Worm (Caenorhabditis elegans) whole organism, L4 larva: Measurements from ENCODE around the gene C35B1.8.

ENCODE experiments used
- D1046.2 ChIP-seq: fragments of 200-800 bp; sonication (Bioruptor generic); IDR thresholded peaks from 2 replicates; pipeline ENCODE4 v1.3.6; 2022; ENCODE audit warnings: missing genetic modification characterization, missing compliant biosample characterization
- F26F4.8 ChIP-seq: fragments of 200-800 bp; sonication (Bioruptor generic); conservative IDR thresholded peaks from 2 replicates; pipeline ENCODE4 v1.3.6; 2022; ENCODE audit warnings: missing genetic modification characterization, missing compliant biosample characterization
- F37D6.2 ChIP-seq: sonication (generic microtip); optimal IDR thresholded peaks from 2 replicates; lab custom pipeline; 2016; ENCODE audit warnings: mild to moderate bottlenecking, missing genetic modification characterization, missing compliant biosample characterization
- R02D3.7 ChIP-seq: fragments of 150-350 bp; sonication (generic microtip); optimal IDR thresholded peaks from 3 replicates; lab custom pipeline; 2014; ENCODE audit warnings: missing biosample characterization, missing genetic modification characterization
- ZK337.2 ChIP-seq: fragments of 200-800 bp; sonication (Bioruptor generic); IDR thresholded peaks from 2 replicates; pipeline ENCODE4 v1.3.6; 2022; ENCODE audit warnings: missing genetic modification reagents, missing genetic modification characterization, missing compliant biosample characterization
- ceh-28 ChIP-seq: fragments of 150-350 bp; optimal IDR thresholded peaks from 2 replicates; lab custom pipeline; 2014; ENCODE audit warnings: missing biosample characterization, missing genetic modification reagents, missing genetic modification characterization
- ceh-32 ChIP-seq: sonication (generic microtip); optimal IDR thresholded peaks from 2 replicates; lab custom pipeline; 2016; ENCODE audit warnings: mild to moderate bottlenecking, missing genetic modification characterization, missing compliant biosample characterization; ENCODE audit not compliant: poor library complexity
- dmd-6 ChIP-seq: fragments of 200-800 bp; sonication (Bioruptor generic); IDR thresholded peaks from 2 replicates; pipeline ENCODE4 v1.3.6; 2022; ENCODE audit warnings: missing genetic modification reagents, missing genetic modification characterization, missing compliant biosample characterization
- dmd-8 ChIP-seq: fragments of 200-800 bp; sonication (Bioruptor generic); IDR thresholded peaks from 2 replicates; pipeline ENCODE4 v1.3.6; 2022; ENCODE audit warnings: missing genetic modification characterization, missing compliant biosample characterization
- duxl-1 ChIP-seq: sonication (generic microtip); optimal IDR thresholded peaks from 2 replicates; lab custom pipeline; 2016; ENCODE audit warnings: mild to moderate bottlenecking, missing genetic modification characterization, moderate library complexity, missing compliant biosample characterization; ENCODE audit not compliant: poor library complexity
- fkh-10 ChIP-seq: fragments of 150-350 bp; optimal IDR thresholded peaks from 2 replicates; lab custom pipeline; 2014; ENCODE audit warnings: missing biosample characterization, missing genetic modification reagents, missing genetic modification characterization
- madf-5 ChIP-seq, 2 experiments: fragments of 200-800 bp; sonication (Bioruptor generic); IDR thresholded peaks; 2 replicates each; pipeline ENCODE4 v1.3.6; 2022; ENCODE audit warnings: missing compliant biosample characterization in 2 of 2, missing genetic modification characterization in 2 of 2
- mdt-29 ChIP-seq: fragments of 200-800 bp; sonication (Bioruptor generic); IDR thresholded peaks from 2 replicates; pipeline ENCODE4 v1.3.6; 2022; ENCODE audit warnings: missing genetic modification reagents, missing genetic modification characterization, missing compliant biosample characterization
- mep-1 ChIP-seq: fragments of 150-350 bp; sonication (generic microtip); optimal IDR thresholded peaks from 3 replicates; lab custom pipeline; 2014; ENCODE audit warnings: missing biosample characterization, missing genetic modification characterization
- mes-2 ChIP-seq: sonication (generic microtip); optimal IDR thresholded peaks from 2 replicates; lab custom pipeline; 2016; ENCODE audit warnings: missing genotype, mild to moderate bottlenecking, missing genetic modification characterization, missing compliant biosample characterization; ENCODE audit not compliant: poor library complexity, severe bottlenecking
- nhr-25 ChIP-seq: sonication (generic microtip); optimal IDR thresholded peaks from 2 replicates; lab custom pipeline; 2017; ENCODE audit warnings: missing genetic modification characterization, mild to moderate bottlenecking, missing compliant biosample characterization, antibody characterized with exemption, moderate library complexity, borderline replicate concordance; ENCODE audit not compliant: insufficient read depth
- nhr-41 ChIP-seq: fragments of 200-800 bp; sonication (Bioruptor generic); IDR thresholded peaks from 2 replicates; pipeline ENCODE4 v1.3.6; 2022; ENCODE audit warnings: missing genetic modification reagents, missing genetic modification characterization, missing compliant biosample characterization
- nhr-42 ChIP-seq: fragments of 200-800 bp; sonication (Bioruptor generic); IDR thresholded peaks from 2 replicates; pipeline ENCODE4 v1.3.6; 2022; ENCODE audit warnings: missing genetic modification characterization, missing compliant biosample characterization
- nhr-77 ChIP-seq: fragments of 150-350 bp; optimal IDR thresholded peaks from 2 replicates; lab custom pipeline; 2014; ENCODE audit warnings: missing biosample characterization, missing genetic modification characterization
- pha-4 ChIP-seq, 2 experiments: fragments of 150-350 bp in 1 of 2; fragments of 200-800 bp in 1 of 2; sonication (Bioruptor generic) in 1 of 2; IDR thresholded peaks in 1 of 2; optimal IDR thresholded peaks in 1 of 2; 2 replicates each; pipeline versions ENCODE4 v1.3.6 to Lab custom; 2014 to 2022; ENCODE audit warnings: missing genetic modification characterization in 2 of 2, missing genetic modification reagents in 2 of 2, missing biosample characterization in 1 of 2, missing compliant biosample characterization in 1 of 2
- pqm-1 ChIP-seq: sonication (generic microtip); optimal IDR thresholded peaks from 2 replicates; lab custom pipeline; 2017; ENCODE audit warnings: missing biosample characterization, missing genetic modification characterization
- sdz-12 ChIP-seq: fragments of 200-800 bp; sonication (Bioruptor generic); optimal IDR thresholded peaks from 2 replicates; lab custom pipeline; 2018; ENCODE audit warnings: mild to moderate bottlenecking, missing genetic modification characterization, missing compliant biosample characterization
- set-16 ChIP-seq: fragments of 200-800 bp; sonication (Bioruptor generic); IDR thresholded peaks from 2 replicates; pipeline ENCODE4 v1.3.6; 2022; ENCODE audit warnings: missing genetic modification reagents, missing genetic modification characterization, missing compliant biosample characterization
- snpc-4 ChIP-seq: fragments of 150-350 bp; optimal IDR thresholded peaks from 2 replicates; lab custom pipeline; 2014; ENCODE audit warnings: missing biosample characterization, missing genetic modification characterization
- tra-1 ChIP-seq: fragments of 200-800 bp; sonication (Bioruptor generic); IDR thresholded peaks from 2 replicates; pipeline ENCODE4 v1.3.6; 2022; ENCODE audit warnings: missing genetic modification reagents, missing genetic modification characterization, missing compliant biosample characterization
- unc-130 ChIP-seq: sonication (generic microtip); optimal IDR thresholded peaks from 2 replicates; lab custom pipeline; 2016; ENCODE audit warnings: missing genetic modification reagents, missing genetic modification characterization, missing compliant biosample characterization
- unc-39 ChIP-seq: sonication (generic microtip); optimal IDR thresholded peaks from 2 replicates; lab custom pipeline; 2017; ENCODE audit warnings: missing biosample characterization, missing genetic modification characterization
- unc-62 ChIP-seq, 3 experiments: fragments of 150-350 bp in 1 of 3; sonication (generic microtip); optimal IDR thresholded peaks in 2 of 3; peaks in 1 of 3; 1 replicate in 1 of 3; 2 replicates in 2 of 3; lab custom pipeline; 2014 to 2017; ENCODE audit warnings: missing biosample characterization in 3 of 3, missing genetic modification characterization in 3 of 3, missing genetic modification reagents in 3 of 3, missing genotype in 1 of 3
- vab-7 ChIP-seq: fragments of 200-800 bp; sonication (Bioruptor generic); IDR thresholded peaks from 2 replicates; pipeline ENCODE4 v1.3.6; 2022; ENCODE audit warnings: missing genetic modification reagents, missing genetic modification characterization, missing compliant biosample characterization
- zfp-2 ChIP-seq: sonication (generic microtip); optimal IDR thresholded peaks from 2 replicates; lab custom pipeline; 2016; ENCODE audit warnings: mild to moderate bottlenecking, missing genetic modification characterization, missing compliant biosample characterization
- ztf-11 ChIP-seq: fragments of 150-350 bp; optimal IDR thresholded peaks from 2 replicates; lab custom pipeline; 2014; ENCODE audit warnings: missing biosample characterization, missing genetic modification characterization
- ztf-7 ChIP-seq: fragments of 150-350 bp; optimal IDR thresholded peaks from 2 replicates; lab custom pipeline; 2014; ENCODE audit warnings: missing biosample characterization, missing genetic modification characterization

The C35B1.8 gene

DNA sequence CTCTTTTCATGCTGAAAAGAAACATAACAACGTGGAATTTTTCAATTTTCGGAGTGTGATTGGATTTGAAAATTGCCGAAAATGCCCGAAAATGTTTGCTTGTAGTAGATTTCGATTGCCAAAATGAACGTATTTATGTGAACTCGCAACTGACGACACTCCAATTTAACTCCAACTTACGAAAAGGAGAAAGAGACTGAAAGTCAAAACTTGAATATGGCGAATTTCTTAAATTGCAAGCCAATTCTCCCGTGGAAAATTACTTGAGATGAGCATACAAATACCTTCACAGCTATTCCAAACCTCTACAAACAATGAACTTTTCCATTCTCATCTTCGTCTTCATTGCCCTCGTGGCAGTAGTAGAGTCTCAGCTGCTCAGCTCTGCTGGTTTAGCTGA, 3.8 kb upstream of the C35B1.8 start:
- TF ChIP-seq tra-1 (GFP tag; lab: Robert Waterston, UW) (no peak), unc-62 (GFP tag; optimal IDR thresholded peaks at IDR 0.05 in 1 of 2; lab: Kevin White, UChicago) (peak in 1 of 2 experiments; percentile 93), unc-62 (tag; optimal IDR thresholded peaks at IDR 0.05; lab: Kevin White, UChicago) (no peak)

- TF ChIP-seq pqm-1 (tag; lab: Kevin White, UChicago) (no peak), dmd-6 (no peak), snpc-4 (tag; lab: Kevin White, UChicago) (no peak), dmd-8 (GFP tag; lab: Robert Waterston, UW) (no peak), madf-5 (GFP tag; IDR thresholded peaks at IDR 0.05; lab: Robert Waterston, UW) (no peak), mes-2 (no peak), unc-62 (GFP tag; optimal IDR thresholded peaks at IDR 0.05 in 1 of 2; lab: Kevin White, UChicago) (peak in 1 of 2 experiments; percentile 11), unc-62 (tag; optimal IDR thresholded peaks at IDR 0.05; lab: Kevin White, UChicago) (no peak)
These were observed 2.0 kb upstream of the C35B1.8 start, which contains the start of the genes C35B1.9 and C35B1.3 for ce11 chrIV:4080846-4081245. Gene C35B1.9 (minus strand): TSS chrIV:4080946. Gene C35B1.3 (plus strand): TSS chrIV:4081151.

ce11 chrIV:4079514-4079913, 713 bp upstream of the C35B1.8 start, which contains the start of gene C35B1.4:
Gene C35B1.4 (plus strand): TSS chrIV:4079814.
- no peak for TF ChIP-seq dmd-6

ce11 chrIV:4076690-4077295, 2.0 kb downstream of the C35B1.8 start:
- TF ChIP-seq D1046.2 (GFP tag; lab: Robert Waterston, UW) (no peak), R02D3.7 (no peak), set-16 (GFP tag; lab: Robert Waterston, UW) (peak; percentile 97)

DNA sequence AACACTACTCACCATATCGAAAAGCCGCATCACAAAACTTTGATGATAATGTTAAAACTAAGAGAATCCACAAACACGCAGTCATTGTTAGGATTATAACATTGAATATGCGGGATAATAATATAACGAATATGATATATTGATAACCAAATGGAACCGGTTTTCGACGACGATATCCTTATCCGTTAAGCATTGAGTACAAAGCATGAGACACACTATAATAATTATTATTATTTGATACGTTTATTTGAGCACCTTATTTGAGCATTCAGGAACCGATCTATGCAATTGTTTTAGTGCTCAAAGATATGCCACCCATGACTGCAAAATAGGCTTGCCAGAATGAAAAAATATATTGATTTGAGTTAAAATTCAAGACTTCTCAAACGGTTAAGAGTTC, 4.2 kb downstream of the C35B1.8 start, which contains the start of gene W03D2.9:
Gene W03D2.9 (minus strand): TSS at position 101 of the 400 bp plus-strand sequence.
- no peak for TF ChIP-seq ztf-7 (tag; lab: Kevin White, UChicago)
- no peak for TF ChIP-seq ceh-28 (tag; lab: Kevin White, UChicago)
- no peak for TF ChIP-seq nhr-25 (tag; lab: Kevin White, UChicago)
- TF ChIP-seq ceh-32 (tag; lab: Kevin White, UChicago) = no peak
- no peak for TF ChIP-seq set-16 (GFP tag; lab: Robert Waterston, UW)
- no peak for TF ChIP-seq mdt-29 (GFP tag; lab: Robert Waterston, UW)
- TF ChIP-seq fkh-10 (GFP tag; lab: Kevin White, UChicago) = no peak
- TF ChIP-seq, all 104 proteins: peak for 0

- TF ChIP-seq vab-7 = no peak
- no peak for TF ChIP-seq F26F4.8 (GFP tag; lab: Robert Waterston, UW)
- no peak for TF ChIP-seq duxl-1 (tag; lab: Kevin White, UChicago)
- no peak for TF ChIP-seq unc-130 (GFP tag; lab: Kevin White, UChicago)
- TF ChIP-seq sdz-12 (GFP tag; lab: Kevin White, UChicago) = no peak
- TF ChIP-seq F37D6.2 (tag; lab: Kevin White, UChicago) = no peak
- no peak for TF ChIP-seq unc-39 (tag; lab: Kevin White, UChicago)
- no peak for TF ChIP-seq mes-2
- TF ChIP-seq nhr-41 (GFP tag; lab: Robert Waterston, UW) = no peak
- TF ChIP-seq ztf-11 (tag; lab: Kevin White, UChicago) = no peak
- no peak for TF ChIP-seq nhr-77 (tag; lab: Kevin White, UChicago)
- TF ChIP-seq mep-1 (tag; lab: Kevin White, UChicago) = no peak
- TF ChIP-seq pha-4 (GFP tag; IDR thresholded peaks at IDR 0.05; lab: Robert Waterston, UW) = no peak
- TF ChIP-seq pha-4 (tag; optimal IDR thresholded peaks at IDR 0.05; lab: Kevin White, UChicago) = no peak
- no peak for TF ChIP-seq zfp-2 (tag; lab: Kevin White, UChicago)
- TF ChIP-seq ZK337.2 (GFP tag; lab: Robert Waterston, UW) = no peak
- no peak for TF ChIP-seq nhr-42
These were observed 6.8 kb downstream of the C35B1.8 start, which contains the start of gene pqn-75 for ce11 chrIV:4072027-4072426. Gene pqn-75 (plus strand): TSS chrIV:4072327.
